Fruit fly (Drosophila melanogaster) whole organism, wandering third instar larva: ENCODE results near the gene Mgat2.

ENCODE experiments used
- Abd-B ChIP-seq: fragments of >200 bp; optimal IDR thresholded peaks from 2 replicates; lab custom pipeline; 2017; ENCODE audit warnings: missing biosample characterization, missing genetic modification characterization
- CG32264 ChIP-seq: fragments of 200-800 bp; sonication (Bioruptor generic); optimal IDR thresholded peaks from 2 replicates; lab custom pipeline; 2016; ENCODE audit warnings: missing biosample characterization, missing genetic modification characterization
- CG9705 ChIP-seq: fragments of 200-800 bp; sonication (Bioruptor generic); optimal IDR thresholded peaks from 2 replicates; lab custom pipeline; 2018; ENCODE audit warnings: missing biosample characterization, mild to moderate bottlenecking, missing genetic modification characterization
- CrebA ChIP-seq: fragments of 200-800 bp; sonication (Bioruptor generic); optimal IDR thresholded peaks from 2 replicates; lab custom pipeline; 2016; ENCODE audit warnings: missing biosample characterization, mild to moderate bottlenecking, missing genetic modification characterization, borderline replicate concordance
- Dfd ChIP-seq: fragments of >200 bp; optimal IDR thresholded peaks from 2 replicates; lab custom pipeline; 2017; ENCODE audit warnings: missing biosample characterization, missing genetic modification characterization
- Dif ChIP-seq: fragments of 200-275, 200-300 bp; sonication (Bioruptor generic); optimal IDR thresholded peaks from 2 replicates; lab custom pipeline; 2018; ENCODE audit warnings: missing biosample characterization, missing genetic modification characterization; ENCODE audit not compliant: partially characterized antibody
- GATAd ChIP-seq: sonication (Bioruptor generic); optimal IDR thresholded peaks from 2 replicates; lab custom pipeline; 2016; ENCODE audit warnings: missing biosample characterization, missing genetic modification characterization
- HLH106 ChIP-seq: fragments of 200-800 bp; optimal IDR thresholded peaks from 3 replicates; lab custom pipeline; 2019; ENCODE audit warnings: missing biosample characterization, mild to moderate bottlenecking, missing genetic modification characterization, moderate library complexity
- Hnf4 ChIP-seq: fragments of 200-800 bp; sonication (Bioruptor generic); optimal IDR thresholded peaks from 2 replicates; lab custom pipeline; 2016; ENCODE audit warnings: missing biosample characterization, mild to moderate bottlenecking, missing genetic modification characterization
- Hr83 ChIP-seq: fragments of 200-300 bp; sonication (Bioruptor generic); optimal IDR thresholded peaks from 2 replicates; lab custom pipeline; 2016; ENCODE audit warnings: missing biosample characterization, mild to moderate bottlenecking, missing genetic modification characterization, moderate library complexity; ENCODE audit not compliant: poor library complexity, severe bottlenecking
- Jra ChIP-seq: sonication (Bioruptor generic); optimal IDR thresholded peaks from 2 replicates; lab custom pipeline; 2016; ENCODE audit warnings: missing biosample characterization, missing genetic modification characterization
- Mio ChIP-seq: sonication (Bioruptor generic); optimal IDR thresholded peaks from 2 replicates; lab custom pipeline; 2016; ENCODE audit warnings: missing biosample characterization, missing genetic modification characterization
- Myc ChIP-seq: fragments of >200 bp; optimal IDR thresholded peaks from 2 replicates; lab custom pipeline; 2017
- N ChIP-seq: fragments of >200 bp; optimal IDR thresholded peaks from 2 replicates; lab custom pipeline; 2018; ENCODE audit warnings: missing biosample characterization, missing external identifiers, missing genetic modification characterization
- OdsH ChIP-seq: fragments of 200-800 bp; sonication (Bioruptor generic); optimal IDR thresholded peaks from 2 replicates; lab custom pipeline; 2016; ENCODE audit warnings: missing biosample characterization, mild to moderate bottlenecking, missing genetic modification characterization
- Rel ChIP-seq, 2 experiments: fragments of 200-800 bp; sonication (Bioruptor generic) in 1 of 2; optimal IDR thresholded peaks; 2 replicates in 1 of 2; 3 replicates in 1 of 2; lab custom pipeline; 2016 to 2019; ENCODE audit warnings: mild to moderate bottlenecking in 2 of 2, missing biosample characterization in 2 of 2, missing genetic modification characterization in 2 of 2, moderate library complexity in 1 of 2
- Sp1 ChIP-seq: fragments of 200-800 bp; sonication (Bioruptor generic); optimal IDR thresholded peaks from 3 replicates; lab custom pipeline; 2019; ENCODE audit warnings: missing biosample characterization, mild to moderate bottlenecking, missing genetic modification characterization, moderate library complexity
- br ChIP-seq: fragments of 200-800 bp; sonication (Bioruptor generic); optimal IDR thresholded peaks from 2 replicates; lab custom pipeline; 2016; ENCODE audit warnings: missing biosample characterization, missing genetic modification characterization
- brk ChIP-seq: fragments of 200-800 bp; sonication (Bioruptor generic); optimal IDR thresholded peaks from 2 replicates; lab custom pipeline; 2016; ENCODE audit warnings: missing biosample characterization, mild to moderate bottlenecking, missing genetic modification characterization
- dl ChIP-seq, 2 experiments: fragments of 175-275, 200-275 bp in 1 of 2; fragments of 200-275 bp in 1 of 2; sonication (Bioruptor generic); optimal IDR thresholded peaks; lab custom pipeline; 2018; ENCODE audit warnings: mild to moderate bottlenecking in 2 of 2, missing biosample characterization in 2 of 2, missing genetic modification characterization in 2 of 2, moderate library complexity in 2 of 2; ENCODE audit not compliant: partially characterized antibody in 2 of 2, insufficient read depth in 1 of 2
- dmrt93B ChIP-seq: fragments of 200-800 bp; sonication (Bioruptor generic); optimal IDR thresholded peaks from 2 replicates; lab custom pipeline; 2018; ENCODE audit warnings: missing biosample characterization, mild to moderate bottlenecking, missing genetic modification characterization
- dsf ChIP-seq: sonication (Bioruptor generic); optimal IDR thresholded peaks from 2 replicates; lab custom pipeline; 2016; ENCODE audit warnings: missing biosample characterization, missing genetic modification characterization, borderline replicate concordance
- ey ChIP-seq: fragments of 200-800 bp; sonication (Bioruptor generic); optimal IDR thresholded peaks from 2 replicates; lab custom pipeline; 2016; ENCODE audit warnings: missing biosample characterization, missing genetic modification characterization
- foxo ChIP-seq, 2 experiments: fragments of 200-800 bp; sonication (Bioruptor generic); optimal IDR thresholded peaks; 2 replicates in 1 of 2; 3 replicates in 1 of 2; lab custom pipeline; 2016 to 2017; ENCODE audit warnings: missing biosample characterization in 2 of 2, missing genetic modification characterization in 2 of 2
- fru ChIP-seq: fragments of 200-800 bp; sonication (Bioruptor generic); optimal IDR thresholded peaks from 3 replicates; lab custom pipeline; 2016; ENCODE audit warnings: missing biosample characterization, mild to moderate bottlenecking, missing genetic modification characterization
- h ChIP-seq: fragments of 200-800 bp; sonication (Bioruptor generic); optimal IDR thresholded peaks from 3 replicates; lab custom pipeline; 2016; ENCODE audit warnings: missing biosample characterization, mild to moderate bottlenecking, missing genetic modification characterization
- jim ChIP-seq: fragments of 175-275, 200-325 bp; sonication (Bioruptor generic); optimal IDR thresholded peaks from 2 replicates; lab custom pipeline; 2016; ENCODE audit warnings: missing biosample characterization, mild to moderate bottlenecking, missing genetic modification characterization
- lola ChIP-seq: fragments of >200 bp; optimal IDR thresholded peaks from 2 replicates; lab custom pipeline; 2017; ENCODE audit warnings: missing biosample characterization, missing genetic modification characterization
- pan ChIP-seq: fragments of >200 bp; optimal IDR thresholded peaks from 2 replicates; lab custom pipeline; 2017
- psq ChIP-seq: fragments of 200-800 bp; sonication (Bioruptor generic); optimal IDR thresholded peaks from 3 replicates; lab custom pipeline; 2017; ENCODE audit warnings: missing biosample characterization, mild to moderate bottlenecking, missing genetic modification characterization, moderate library complexity
- rgr ChIP-seq: fragments of 200-800 bp; sonication (Bioruptor generic); optimal IDR thresholded peaks from 3 replicates; lab custom pipeline; 2016; ENCODE audit warnings: missing biosample characterization, mild to moderate bottlenecking, missing genetic modification characterization
- sage ChIP-seq: fragments of 200-800 bp; sonication (Bioruptor generic); optimal IDR thresholded peaks from 2 replicates; lab custom pipeline; 2016; ENCODE audit warnings: missing biosample characterization, mild to moderate bottlenecking, missing genetic modification characterization
- sv ChIP-seq: fragments of 200-800 bp; sonication (Bioruptor generic); optimal IDR thresholded peaks from 3 replicates; lab custom pipeline; 2016; ENCODE audit warnings: missing biosample characterization, missing genetic modification characterization
- tai ChIP-seq: sonication (Bioruptor generic); optimal IDR thresholded peaks from 2 replicates; lab custom pipeline; 2016; ENCODE audit warnings: missing biosample characterization, missing genetic modification characterization
- usp ChIP-seq: fragments of >200 bp; optimal IDR thresholded peaks from 2 replicates; lab custom pipeline; 2017; ENCODE audit warnings: missing biosample characterization, missing genetic modification characterization
- woc ChIP-seq: sonication (Bioruptor generic); optimal IDR thresholded peaks from 2 replicates; lab custom pipeline; 2016; ENCODE audit warnings: missing biosample characterization, mild to moderate bottlenecking, missing genetic modification characterization

Gene Mgat2

DNA sequence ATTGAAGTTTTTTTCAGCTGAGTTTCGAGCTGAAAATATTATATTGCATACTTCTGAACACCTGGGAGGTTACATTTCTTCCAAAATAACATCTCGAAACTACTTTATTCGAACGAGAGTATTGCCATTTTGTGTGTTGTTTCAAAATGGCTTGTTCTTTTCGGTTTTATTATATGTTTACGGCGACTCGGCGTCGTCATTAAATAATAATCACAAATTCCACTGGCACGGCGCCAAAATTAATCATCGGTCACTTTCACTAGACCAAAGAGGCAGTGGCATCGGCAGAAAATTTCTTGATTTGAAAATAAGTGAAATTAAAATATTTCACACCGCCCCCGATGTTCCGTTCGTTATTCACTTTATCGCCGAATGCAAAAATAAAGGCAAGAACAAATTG is 28.4 kb upstream of the Mgat2 start:
- TF ChIP-seq CG32264 (no peak), tai (GFP tag; lab: Kevin White, UChicago) (no peak), usp (GFP tag; lab: Kevin White, UChicago) (no peak), dsf (GFP tag; lab: Kevin White, UChicago) (no peak), OdsH (no peak), brk (GFP tag; lab: Kevin White, UChicago) (no peak), Hr83 (GFP tag; lab: Kevin White, UChicago) (no peak), foxo (GFP tag; optimal IDR thresholded peaks at IDR 0.05; lab: Kevin White, UChicago) (no peak), rgr (GFP tag; lab: Kevin White, UChicago) (no peak), pan (no peak), psq (GFP tag; lab: Kevin White, UChicago) (no peak)

DNA sequence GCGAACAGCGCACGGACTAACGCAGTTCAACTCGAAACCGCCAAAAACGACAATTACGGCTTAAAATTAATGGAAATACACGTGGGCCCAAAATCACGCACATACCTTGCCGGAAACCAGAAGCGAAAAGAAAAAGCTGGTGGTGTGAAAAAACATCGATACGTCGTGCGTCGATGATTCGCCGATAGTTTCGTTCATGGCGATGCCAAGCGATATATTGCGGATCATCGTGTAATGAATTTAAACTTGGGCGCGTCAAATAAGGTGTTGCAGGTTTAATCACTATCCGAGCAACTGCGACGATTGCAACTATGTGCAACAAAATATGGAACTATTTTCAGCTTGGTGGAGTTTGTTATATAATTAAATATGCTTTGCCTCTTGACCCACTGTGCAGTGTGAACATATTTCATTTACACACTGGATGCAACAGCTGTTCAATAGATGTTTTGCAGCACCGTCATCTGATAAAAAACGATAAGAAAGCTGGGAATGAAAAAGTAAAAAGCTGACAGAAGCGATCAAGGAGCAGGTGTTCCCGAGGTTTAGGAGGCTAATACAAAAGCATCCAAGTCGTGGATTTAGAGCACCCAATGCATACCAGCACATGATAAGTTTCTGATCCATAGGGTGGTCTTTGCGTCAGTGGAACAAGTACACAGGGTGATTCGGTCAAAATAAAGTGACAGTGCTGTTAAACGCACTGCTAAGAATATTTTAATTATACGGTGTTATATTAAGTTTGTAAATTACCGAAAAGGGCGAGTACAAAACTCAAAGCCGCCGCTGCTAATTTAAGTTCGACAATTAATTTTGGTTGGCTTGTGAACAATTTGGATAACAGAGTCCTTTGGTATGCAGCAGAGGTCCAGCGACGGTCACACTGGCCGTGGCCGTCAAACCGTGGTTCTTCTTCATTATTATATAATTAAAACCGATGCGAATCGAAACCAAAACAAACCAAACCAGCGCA is 24.3 kb upstream of the Mgat2 start, which contains the start of the genes RpL32 and CG7943:
Gene RpL32, minus strand, starts transcription at position 133 of the 973 bp plus-strand sequence.
Gene CG7943, plus strand, starts transcription at position 442 of the 973 bp plus-strand sequence.
- TF ChIP-seq OdsH (peak; percentile 91), br (peak; percentile 95), Hr83 (GFP tag; lab: Kevin White, UChicago) (peak; percentile 99), Jra (peak; percentile 93), dmrt93B (GFP tag; lab: Kevin White, UChicago) (peak; percentile 97), Abd-B (no peak), HLH106 (tag; lab: Kevin White, UChicago) (peak; percentile 95), CrebA (GFP tag; lab: Kevin White, UChicago) (no peak), woc (GFP tag; lab: Kevin White, UChicago) (peak; percentile 93), brk (GFP tag; lab: Kevin White, UChicago) (no peak), dl (GFP tag; optimal IDR thresholded peaks at IDR 0.05; lab: Kevin White, UChicago; ENCODE audit: insufficient read depth in 1 of 2, partially characterized antibody in 2 of 2) (no peak), Sp1 (GFP tag; lab: Kevin White, UChicago) (peak; percentile 92), Myc (lab: Kevin White, UChicago) (peak; percentile 76), jim (peak; percentile 34), foxo (GFP tag; optimal IDR thresholded peaks at IDR 0.05; lab: Kevin White, UChicago) (peak; percentile 84 to 96), Hnf4 (peak; percentile 95), usp (GFP tag; lab: Kevin White, UChicago) (no peak), Dif (GFP tag; lab: Kevin White, UChicago) (no peak), dsf (GFP tag; lab: Kevin White, UChicago) (peak; percentile 89), h (GFP tag; lab: Kevin White, UChicago) (peak; percentile 97), lola (GFP tag; lab: Kevin White, UChicago) (no peak), CG32264 (peak; percentile 94), N (GFP tag; lab: Kevin White, UChicago) (no peak), psq (GFP tag; lab: Kevin White, UChicago) (peak; percentile 83), fru (GFP tag; lab: Kevin White, UChicago) (peak; percentile 96), rgr (GFP tag; lab: Kevin White, UChicago) (peak; percentile 95), sage (GFP tag; lab: Kevin White, UChicago) (peak; percentile 88), tai (GFP tag; lab: Kevin White, UChicago) (no peak), ey (GFP tag; lab: Kevin White, UChicago) (peak; percentile 89), GATAd (peak; percentile 90), sv (GFP tag; lab: Kevin White, UChicago) (peak; percentile 82), CG9705 (GFP tag; lab: Kevin White, UChicago) (peak; percentile 96), Dfd (no peak), Mio (GFP tag; lab: Kevin White, UChicago) (peak; percentile 74), Rel (GFP tag; optimal IDR thresholded peaks at IDR 0.05; lab: Kevin White, UChicago) (no peak), Rel (tag; optimal IDR thresholded peaks at IDR 0.05; lab: Kevin White, UChicago) (peak; percentile 67), pan (no peak)
- TF ChIP-seq, all 38 proteins: peak for 25
